Worm (Caenorhabditis elegans) whole organism, L1 larva: ENCODE data around the gene T28F3.9.

Source experiments
- aly-2 ChIP-seq: fragments of 150-350 bp; optimal IDR thresholded peaks from 2 replicates; lab custom pipeline; 2014; ENCODE audit warnings: missing biosample characterization, missing genetic modification characterization
- ama-1 ChIP-seq: fragments of 150-350 bp; optimal IDR thresholded peaks from 2 replicates; lab custom pipeline; 2014
- fkh-10 ChIP-seq: sonication (generic microtip); optimal IDR thresholded peaks from 2 replicates; lab custom pipeline; 2017; ENCODE audit warnings: missing biosample characterization, missing genetic modification reagents, missing genetic modification characterization
- jun-1 ChIP-seq: fragments of 150-350 bp; optimal IDR thresholded peaks from 2 replicates; lab custom pipeline; 2014; ENCODE audit warnings: missing biosample characterization, missing genetic modification reagents, missing genetic modification characterization
- lin-13 ChIP-seq: fragments of 150-350 bp; optimal IDR thresholded peaks from 2 replicates; lab custom pipeline; 2014; ENCODE audit warnings: missing biosample characterization, missing genetic modification reagents, missing genetic modification characterization
- lsy-2 ChIP-seq, 2 experiments: fragments of 150-350 bp; optimal IDR thresholded peaks; 2 replicates each; lab custom pipeline; 2014; ENCODE audit warnings: missing biosample characterization in 2 of 2, missing genetic modification characterization in 2 of 2
- nhr-12 ChIP-seq: sonication (generic microtip); optimal IDR thresholded peaks from 2 replicates; lab custom pipeline; 2017; ENCODE audit warnings: missing biosample characterization, missing genetic modification characterization
- nhr-77 ChIP-seq: fragments of 150-350 bp; optimal IDR thresholded peaks from 2 replicates; lab custom pipeline; 2014; ENCODE audit warnings: missing biosample characterization, missing genetic modification characterization
- snpc-4 ChIP-seq: fragments of 150-350 bp; optimal IDR thresholded peaks from 2 replicates; lab custom pipeline; 2014; ENCODE audit warnings: missing biosample characterization, missing genetic modification characterization
- ztf-11 ChIP-seq, 2 experiments: sonication (generic microtip); optimal IDR thresholded peaks; 2 replicates each; lab custom pipeline; 2016 to 2017; ENCODE audit warnings: missing genetic modification characterization in 2 of 2, missing biosample characterization in 1 of 2, missing compliant biosample characterization in 1 of 2
- ztf-4 ChIP-seq: fragments of 150-350 bp; optimal IDR thresholded peaks from 2 replicates; lab custom pipeline; 2014; ENCODE audit warnings: missing biosample characterization, missing genetic modification characterization

DNA sequence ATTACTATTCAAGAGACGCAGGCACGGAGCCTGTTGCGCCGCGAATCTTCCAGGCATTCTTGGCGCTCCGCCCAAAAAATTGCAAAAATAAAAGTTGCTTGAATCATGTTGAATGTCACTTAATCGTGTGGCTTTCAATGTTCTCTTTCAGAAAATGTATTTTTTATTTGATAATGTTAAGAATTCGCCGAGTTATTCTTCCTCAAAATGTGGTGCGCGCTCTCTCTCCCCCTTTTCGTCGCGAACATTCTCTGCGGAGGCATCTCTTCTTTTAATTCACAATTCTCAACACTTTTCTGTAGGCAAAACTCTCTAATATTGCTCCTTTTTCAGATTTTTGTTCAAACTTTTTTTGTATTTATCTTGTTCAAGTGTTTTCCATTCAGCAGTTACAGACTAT, 29.9 kb upstream of the T28F3.9 start:
- TF ChIP-seq nhr-77 = peak; percentile 98
- peak; percentile 92 for TF ChIP-seq aly-2 (tag; lab: Kevin White, UChicago)
- peak; percentile 90 to 96 for TF ChIP-seq lsy-2 (tag; optimal IDR thresholded peaks at IDR 0.05; lab: Kevin White, UChicago)
- peak; percentile 95 for TF ChIP-seq ztf-4
- peak; percentile 59 to 96 for TF ChIP-seq ztf-11 (tag; optimal IDR thresholded peaks at IDR 0.05; lab: Kevin White, UChicago)
- TF ChIP-seq ama-1 (lab: Kevin White, UChicago) = peak; percentile 61
- TF ChIP-seq jun-1 (tag; lab: Kevin White, UChicago) = peak; percentile 96
- peak; percentile 92 for TF ChIP-seq lin-13 (GFP tag; lab: Kevin White, UChicago)
- TF ChIP-seq fkh-10 (GFP tag; lab: Kevin White, UChicago) = peak; percentile 99
- no peak for TF ChIP-seq nhr-12 (tag; lab: Kevin White, UChicago)
- peak; percentile 70 for TF ChIP-seq snpc-4 (tag; lab: Kevin White, UChicago)
